Worm (Caenorhabditis elegans): ENCODE measurements around the gene sym-2.

sym-2 gene

DNA sequence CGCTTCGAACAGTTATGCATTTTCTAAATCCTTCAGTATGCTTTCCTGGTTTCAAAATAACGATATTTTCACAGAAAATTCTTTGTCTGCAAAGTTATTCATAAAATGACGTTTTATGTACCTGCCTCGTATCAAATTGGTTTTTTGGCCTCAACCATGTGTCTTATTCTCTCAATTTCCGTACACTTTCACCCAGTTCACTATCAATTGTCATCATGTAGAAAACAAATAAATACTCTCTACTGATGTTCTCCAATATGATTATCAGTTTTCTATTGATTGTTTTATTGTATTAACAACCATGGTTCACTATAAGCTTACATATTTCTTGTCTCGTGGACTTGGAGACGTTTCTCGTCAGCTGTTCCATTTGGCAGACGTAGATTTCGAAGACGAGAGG is 43.0 kb upstream of the sym-2 start, which contains the start of gene gst-13:
Gene gst-13, plus strand, starts transcription at position 218 of the 400 bp plus-strand sequence.
- TF ChIP-seq unc-62 (GFP tag; optimal IDR thresholded peaks at IDR 0.05) (no peak), nhr-43 (tag; optimal IDR thresholded peaks at IDR 0.05; ENCODE audit: poor library complexity, severe bottlenecking) (no peak), ceh-28 (tag; optimal IDR thresholded peaks at IDR 0.05) (peak; percentile 1), pha-4 (tag; optimal IDR thresholded peaks at IDR 0.05) (peak; percentile 64), elt-2 (tag; optimal IDR thresholded peaks at IDR 0.05) (peak; percentile 86), skn-1 (tag; optimal IDR thresholded peaks at IDR 0.05) (peak; percentile 82), pqm-1 (tag; optimal IDR thresholded peaks at IDR 0.05) (peak; percentile 96), hmg-11 (tag; optimal IDR thresholded peaks at IDR 0.05) (no peak)

DNA sequence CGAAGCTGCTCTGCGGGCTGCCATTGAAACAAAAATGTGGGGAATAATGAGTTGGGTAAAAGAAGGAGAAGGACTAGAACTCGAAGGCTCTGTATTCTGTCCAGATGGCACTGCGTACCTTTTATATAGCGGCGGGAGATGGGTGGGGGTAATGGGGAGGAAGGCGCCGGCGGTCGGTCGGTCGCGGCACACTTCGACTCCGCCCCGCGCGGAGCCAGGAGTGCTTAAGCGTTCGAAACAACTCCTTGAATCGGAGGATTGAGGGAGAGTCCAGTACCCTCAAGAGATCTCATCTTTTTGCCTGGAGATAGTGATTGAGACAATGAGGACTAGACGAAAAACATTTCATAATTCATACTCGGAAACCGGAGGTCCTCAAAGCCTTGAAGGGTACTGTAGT is 38.9 kb upstream of the sym-2 start, which contains the start of gene abu-14:
Gene abu-14, minus strand, starts transcription at position 81 of the 400 bp plus-strand sequence.
- TF ChIP-seq tbx-2 (tag; optimal IDR thresholded peaks at IDR 0.05) (no peak), ceh-9 (tag; optimal IDR thresholded peaks at IDR 0.05) (no peak), ztf-11 (tag; optimal IDR thresholded peaks at IDR 0.05) (no peak), mdl-1 (tag; optimal IDR thresholded peaks at IDR 0.05) (no peak), hmg-11 (tag; optimal IDR thresholded peaks at IDR 0.05) (no peak), ZK546.5 (tag; optimal IDR thresholded peaks at IDR 0.05) (no peak), elt-2 (tag; optimal IDR thresholded peaks at IDR 0.05) (no peak), daf-12 (tag; optimal IDR thresholded peaks at IDR 0.05) (no peak), nfya-1 (tag; optimal IDR thresholded peaks at IDR 0.05; ENCODE audit: insufficient read depth) (no peak), fos-1 (tag; optimal IDR thresholded peaks at IDR 0.05) (no peak), nhr-67 (tag; optimal IDR thresholded peaks at IDR 0.05) (no peak), snpc-4 (tag; optimal IDR thresholded peaks at IDR 0.05) (no peak)

DNA sequence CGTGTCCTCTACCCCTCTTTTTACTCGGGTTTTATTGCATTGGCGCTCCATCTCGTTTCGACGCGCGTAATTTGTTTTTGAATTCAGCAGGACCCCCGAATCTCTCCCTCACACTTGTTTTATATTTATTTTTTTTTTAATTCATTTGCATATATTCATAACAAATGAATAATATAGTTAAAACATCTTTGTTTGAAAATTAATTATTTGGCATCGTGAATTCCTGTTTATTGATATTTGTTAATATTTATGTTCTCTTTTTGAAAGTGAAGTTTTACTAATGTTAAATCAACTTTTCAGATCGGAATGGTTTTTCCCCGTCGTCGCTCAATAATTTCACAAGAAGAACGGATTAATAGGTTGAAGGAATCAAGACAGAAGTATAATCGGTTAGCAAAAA is 34.7 kb upstream of the sym-2 start, which contains the start of gene ZK1067.3:
Gene ZK1067.3, plus strand, starts transcription at position 301 of the 400 bp plus-strand sequence.
- TF ChIP-seq fkh-2 (tag; optimal IDR thresholded peaks at IDR 0.05): no peak
- no peak for TF ChIP-seq sea-2 (GFP tag; optimal IDR thresholded peaks at IDR 0.05)
- TF ChIP-seq jun-1 (tag; optimal IDR thresholded peaks at IDR 0.05): no peak
- TF ChIP-seq ztf-11 (tag; optimal IDR thresholded peaks at IDR 0.05): no peak
- TF ChIP-seq nhr-25 (tag; optimal IDR thresholded peaks at IDR 0.05): no peak
- TF ChIP-seq unc-39 (tag; optimal IDR thresholded peaks at IDR 0.05): no peak
- no peak for TF ChIP-seq nhr-76 (tag; optimal IDR thresholded peaks at IDR 0.05)
- TF ChIP-seq skn-1 (tag; optimal IDR thresholded peaks at IDR 0.05): no peak
- no peak for TF ChIP-seq unc-62 (GFP tag; optimal IDR thresholded peaks at IDR 0.05)
- no peak for TF ChIP-seq nfya-1 (tag; optimal IDR thresholded peaks at IDR 0.05; ENCODE audit: insufficient read depth)
- TF ChIP-seq ZK546.5 (tag; optimal IDR thresholded peaks at IDR 0.05): no peak
- no peak for TF ChIP-seq pqm-1 (tag; optimal IDR thresholded peaks at IDR 0.05)
- no peak for TF ChIP-seq nhr-28 (tag; optimal IDR thresholded peaks at IDR 0.05)
- TF ChIP-seq snpc-4 (tag; optimal IDR thresholded peaks at IDR 0.05): no peak
- TF ChIP-seq nhr-237 (tag; optimal IDR thresholded peaks at IDR 0.05): no peak
- no peak for TF ChIP-seq egl-27 (tag; optimal IDR thresholded peaks at IDR 0.05)
- TF ChIP-seq R02D3.7 (tag; optimal IDR thresholded peaks at IDR 0.05): no peak

DNA sequence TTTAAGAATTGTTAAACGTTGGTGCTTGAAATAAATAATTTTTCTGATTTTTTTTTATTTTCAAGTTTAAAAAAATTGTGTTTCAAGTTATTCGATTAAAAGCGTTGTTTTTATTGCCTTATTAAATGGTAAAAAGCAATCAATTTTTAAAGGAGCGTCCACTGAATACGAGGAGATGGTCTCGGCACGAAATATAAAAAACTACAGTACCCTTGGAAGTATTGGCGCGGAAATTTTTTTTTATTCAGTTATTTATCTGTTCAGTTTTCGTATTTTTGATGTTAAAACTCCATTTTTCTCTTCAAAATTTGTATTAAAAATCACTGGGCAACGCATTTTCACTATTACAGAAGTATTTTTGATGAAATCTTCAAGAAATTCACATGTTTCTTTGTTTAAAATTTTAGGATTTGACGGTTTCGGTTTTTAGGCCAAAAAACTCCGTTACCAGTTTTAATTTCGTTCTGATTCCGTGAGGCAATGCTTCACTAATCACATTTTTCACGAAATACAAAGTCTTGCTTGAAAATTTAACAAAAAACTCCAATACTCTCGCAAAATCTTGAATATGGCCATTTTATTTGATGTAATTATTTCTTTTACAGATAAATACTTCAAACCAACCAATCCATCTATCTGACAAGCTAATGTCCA is 24.9 kb upstream of the sym-2 start, which contains the start of gene znfx-1:
Gene znfx-1, plus strand, starts transcription at position 604 of the 654 bp plus-strand sequence.
- no peak for TF ChIP-seq nhr-23 (tag; optimal IDR thresholded peaks at IDR 0.05)
- TF ChIP-seq nhr-25 (tag; optimal IDR thresholded peaks at IDR 0.05): no peak

DNA sequence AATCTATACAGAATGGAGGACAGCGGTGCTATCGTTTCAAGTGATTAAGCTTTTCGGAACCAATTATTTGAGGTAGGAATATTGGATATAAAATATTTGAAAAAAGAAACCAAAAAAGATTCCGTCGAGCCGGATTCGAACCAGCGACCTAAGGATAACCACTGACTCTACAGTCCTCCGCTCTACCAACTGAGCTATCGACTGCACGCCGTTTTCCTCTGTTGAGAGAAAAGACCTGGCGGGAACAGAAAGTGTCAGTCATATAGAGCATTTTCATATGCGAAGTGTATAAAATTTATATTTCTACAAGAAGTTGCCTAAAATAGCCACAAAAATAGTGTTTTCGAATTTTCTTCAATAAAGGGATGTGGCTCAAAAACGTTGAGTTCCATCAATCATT is 23.4 kb upstream of the sym-2 start:
- TF ChIP-seq nhr-43 (tag; optimal IDR thresholded peaks at IDR 0.05; ENCODE audit: poor library complexity, severe bottlenecking) (peak; percentile 57), nhr-77 (tag; optimal IDR thresholded peaks at IDR 0.05) (no peak), lin-15B (tag; optimal IDR thresholded peaks at IDR 0.05) (no peak), lsy-12 (tag; optimal IDR thresholded peaks at IDR 0.05) (peak; percentile 58), nhr-25 (tag; optimal IDR thresholded peaks at IDR 0.05) (peak; percentile 26), ceh-9 (tag; optimal IDR thresholded peaks at IDR 0.05) (no peak), nhr-237 (tag; optimal IDR thresholded peaks at IDR 0.05) (no peak), aly-2 (tag; optimal IDR thresholded peaks at IDR 0.05) (no peak), elt-2 (tag; optimal IDR thresholded peaks at IDR 0.05) (peak; percentile 62), eor-1 (tag; optimal IDR thresholded peaks at IDR 0.05) (no peak), jun-1 (tag; optimal IDR thresholded peaks at IDR 0.05) (peak; percentile 5), fkh-10 (GFP tag; optimal IDR thresholded peaks at IDR 0.05) (no peak), nhr-23 (tag; optimal IDR thresholded peaks at IDR 0.05) (peak; percentile 11), ama-1 (optimal IDR thresholded peaks at IDR 0.05) (no peak), pqm-1 (tag; optimal IDR thresholded peaks at IDR 0.05) (peak; percentile 26), snpc-4 (tag; optimal IDR thresholded peaks at IDR 0.05) (peak; percentile 96), nhr-67 (tag; optimal IDR thresholded peaks at IDR 0.05) (no peak), egl-27 (tag; optimal IDR thresholded peaks at IDR 0.05) (no peak), mdl-1 (tag; optimal IDR thresholded peaks at IDR 0.05) (no peak)
